Fruit fly (Drosophila melanogaster): ENCODE measurements around the gene CG11122.

- TF ChIP-seq CG4854 (GFP tag; optimal IDR thresholded peaks at IDR 0.05) (no peak), cwo (GFP tag; optimal IDR thresholded peaks at IDR 0.05) (no peak)
Observed at dm6 chrX:11148272-11148835, 23.8 kb upstream of the CG11122 start, which contains the start of gene Ran.

Measured in whole organism, embryonic.